Fruit fly (Drosophila melanogaster): ENCODE data around the gene CG34447.

The CG34447 gene

dm6 chr2L:2394872-2395271, 24.9 kb downstream of the CG34447 start:
- no peak for TF ChIP-seq Sox15 (GFP tag; optimal IDR thresholded peaks at IDR 0.05)
- no peak for TF ChIP-seq achi (GFP tag; optimal IDR thresholded peaks at IDR 0.05)
- peak; percentile 38 for TF ChIP-seq Eip78C (GFP tag)
- no peak for TF ChIP-seq Eip93F (GFP tag; optimal IDR thresholded peaks at IDR 0.05)
- no peak for TF ChIP-seq vri (GFP tag; optimal IDR thresholded peaks at IDR 0.05)
- TF ChIP-seq svp (GFP tag) = peak; percentile 51
- no peak for TF ChIP-seq CG16779 (tag; optimal IDR thresholded peaks at IDR 0.05)

DNA sequence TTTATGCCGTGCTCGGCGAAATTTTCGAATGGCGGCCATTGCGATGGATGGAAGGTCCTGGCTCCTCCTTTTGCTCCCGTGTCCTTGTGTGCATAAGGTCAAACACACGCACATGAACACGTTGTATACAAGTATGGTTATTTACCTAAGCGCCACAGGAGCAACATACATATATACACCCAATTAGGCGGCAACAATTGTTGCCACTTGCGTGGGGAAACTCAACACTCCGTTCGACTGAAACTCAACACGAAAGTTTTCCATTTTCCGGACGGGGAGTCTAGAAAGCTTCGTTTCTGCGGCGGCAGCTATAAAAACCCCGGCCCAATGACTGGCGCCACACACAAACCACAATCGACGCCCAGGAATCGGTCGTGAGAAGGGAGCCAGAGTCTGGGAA, 28.5 kb downstream of the CG34447 start, which contains the start of gene CG46448:
Gene CG46448 (plus strand): TSS at position 340 of the 400 bp plus-strand sequence.
- TF ChIP-seq CG4318 (GFP tag; optimal IDR thresholded peaks at IDR 0.05) (no peak), CG31627 (GFP tag; optimal IDR thresholded peaks at IDR 0.05) (no peak), Smox (GFP tag; optimal IDR thresholded peaks at IDR 0.05) (no peak), cyc (GFP tag; optimal IDR thresholded peaks at IDR 0.05) (no peak), achi (GFP tag; optimal IDR thresholded peaks at IDR 0.05) (no peak), CG7368 (GFP tag; optimal IDR thresholded peaks at IDR 0.05) (no peak), vri (GFP tag; optimal IDR thresholded peaks at IDR 0.05) (no peak), esn (GFP tag; optimal IDR thresholded peaks at IDR 0.05) (no peak), OdsH (GFP tag; optimal IDR thresholded peaks at IDR 0.05) (no peak), CG11762 (GFP tag; optimal IDR thresholded peaks at IDR 0.05; ENCODE audit: insufficient read depth) (no peak), CG8319 (GFP tag; optimal IDR thresholded peaks at IDR 0.05) (no peak), fkh (GFP tag; optimal IDR thresholded peaks at IDR 0.05) (no peak)

dm6 chr2L:2390589-2390988, 29.2 kb downstream of the CG34447 start, which contains the start of gene CG43750:
Gene CG43750 (minus strand): TSS chr2L:2390689.
- TF ChIP-seq CG10669 (GFP tag; optimal IDR thresholded peaks at IDR 0.05) (no peak), CG11762 (GFP tag; optimal IDR thresholded peaks at IDR 0.05; ENCODE audit: insufficient read depth) (no peak), net (GFP tag; optimal IDR thresholded peaks at IDR 0.05) (no peak), CG15336 (GFP tag; IDR thresholded peaks at IDR 0.05) (no peak)

dm6 chr2L:2385692-2386091, 34.1 kb downstream of the CG34447 start, which contains the start of gene CG3557:
Gene CG3557 (minus strand): TSS chr2L:2385792.
- TF ChIP-seq net (GFP tag; optimal IDR thresholded peaks at IDR 0.05) (no peak), CG6792 (GFP tag; optimal IDR thresholded peaks at IDR 0.05) (no peak), CG8119 (GFP tag; IDR thresholded peaks at IDR 0.05) (no peak), CG7368 (GFP tag; optimal IDR thresholded peaks at IDR 0.05) (no peak), svp (GFP tag) (no peak), CG31627 (GFP tag; optimal IDR thresholded peaks at IDR 0.05) (no peak), fd85E (GFP tag; optimal IDR thresholded peaks at IDR 0.05) (no peak), Smox (GFP tag; optimal IDR thresholded peaks at IDR 0.05) (no peak), CG16779 (tag; optimal IDR thresholded peaks at IDR 0.05) (no peak), Sox15 (GFP tag; optimal IDR thresholded peaks at IDR 0.05) (no peak), CG11294 (GFP tag; IDR thresholded peaks at IDR 0.05) (no peak), CG3919 (GFP tag; optimal IDR thresholded peaks at IDR 0.05) (no peak), fd59A (GFP tag; optimal IDR thresholded peaks at IDR 0.05) (no peak), lz (GFP tag; optimal IDR thresholded peaks at IDR 0.05) (no peak), CG11902 (GFP tag; optimal IDR thresholded peaks at IDR 0.05) (no peak), Sox102F (GFP tag; optimal IDR thresholded peaks at IDR 0.05) (no peak), CG6854 (GFP tag; optimal IDR thresholded peaks at IDR 0.05) (no peak)

dm6 chr2L:2382971-2383370, 36.8 kb downstream of the CG34447 start, which contains the start of gene PIG-Wa:
Gene PIG-Wa (plus strand): TSS chr2L:2383202.
- TF ChIP-seq CG15336 (GFP tag; IDR thresholded peaks at IDR 0.05) (no peak), fkh (GFP tag; optimal IDR thresholded peaks at IDR 0.05) (peak; percentile 90), Sox14 (GFP tag; optimal IDR thresholded peaks at IDR 0.05) (peak; percentile 27)

- TF ChIP-seq CG15336 (GFP tag; IDR thresholded peaks at IDR 0.05) = peak; percentile 96
- peak; percentile 93 for TF ChIP-seq Hr4 (GFP tag; optimal IDR thresholded peaks at IDR 0.05)
- peak; percentile 91 for TF ChIP-seq CG3919 (GFP tag; optimal IDR thresholded peaks at IDR 0.05)
- TF ChIP-seq CG3032 (tag; optimal IDR thresholded peaks at IDR 0.05) = peak; percentile 98
- TF ChIP-seq svp (GFP tag) = peak; percentile 97
- TF ChIP-seq vri (GFP tag; optimal IDR thresholded peaks at IDR 0.05) = no peak
- TF ChIP-seq Eip78C (GFP tag) = peak; percentile 98
- peak; percentile 96 for TF ChIP-seq CG11294 (GFP tag; IDR thresholded peaks at IDR 0.05)
- TF ChIP-seq CG1621 (tag; optimal IDR thresholded peaks at IDR 0.05) = peak; percentile 97
- peak; percentile 93 for TF ChIP-seq pdm3 (GFP tag; optimal IDR thresholded peaks at IDR 0.05)
- TF ChIP-seq Hr39 (GFP tag; optimal IDR thresholded peaks at IDR 0.05) = peak; percentile 90
- peak; percentile 96 for TF ChIP-seq Sox15 (GFP tag; optimal IDR thresholded peaks at IDR 0.05)
- TF ChIP-seq Ets96B (tag; optimal IDR thresholded peaks at IDR 0.05) = peak; percentile 97
- TF ChIP-seq fkh (GFP tag; optimal IDR thresholded peaks at IDR 0.05) = peak; percentile 46
- peak; percentile 93 for TF ChIP-seq esn (GFP tag; optimal IDR thresholded peaks at IDR 0.05)
- TF ChIP-seq Eip75B (GFP tag; optimal IDR thresholded peaks at IDR 0.05) = peak; percentile 89
- TF ChIP-seq acj6 (GFP tag; optimal IDR thresholded peaks at IDR 0.05) = peak; percentile 95
- peak; percentile 93 for TF ChIP-seq CG31627 (GFP tag; optimal IDR thresholded peaks at IDR 0.05)
- peak; percentile 95 for TF ChIP-seq CG10631 (GFP tag; optimal IDR thresholded peaks at IDR 0.05)
- TF ChIP-seq fd85E (GFP tag; optimal IDR thresholded peaks at IDR 0.05) = peak; percentile 43
- TF ChIP-seq Eip93F (GFP tag; optimal IDR thresholded peaks at IDR 0.05) = peak; percentile 83
These were observed 39.0 kb downstream of the CG34447 start, which contains the start of gene Eogt for dm6 chr2L:2380805-2381204. Gene Eogt (plus strand): TSS chr2L:2381097.
